Worm (Caenorhabditis elegans) whole organism, midembryonic: ENCODE results near the gene clc-33.

Experiments used
- T22C8.4 ChIP-seq: fragments of 200-800 bp; sonication (Bioruptor generic); IDR thresholded peaks from 2 replicates; pipeline ENCODE4 v1.3.6; 2022; ENCODE audit warnings: missing genetic modification characterization, missing compliant biosample characterization
- cog-1 ChIP-seq: sonication (generic microtip); optimal IDR thresholded peaks from 2 replicates; lab custom pipeline; 2016; ENCODE audit warnings: missing genetic modification characterization, missing compliant biosample characterization
- flt-1 ChIP-seq: fragments of 200-800 bp; sonication (Bioruptor generic); IDR thresholded peaks from 2 replicates; pipeline ENCODE4 v1.3.6; 2022; ENCODE audit warnings: missing genetic modification characterization, missing compliant biosample characterization
- klf-2 ChIP-seq: fragments of 200-800 bp; sonication (Bioruptor generic); conservative IDR thresholded peaks from 2 replicates; pipeline ENCODE4 v1.3.6; 2022; ENCODE audit warnings: missing genetic modification reagents, missing genetic modification characterization, missing compliant biosample characterization
- med-1 ChIP-seq: sonication (generic microtip); optimal IDR thresholded peaks from 2 replicates; lab custom pipeline; 2017; ENCODE audit warnings: missing genetic modification characterization, mild to moderate bottlenecking, missing compliant biosample characterization, antibody characterized with exemption, missing genetic modification reagents; ENCODE audit not compliant: insufficient read depth
- ref-1 ChIP-seq: fragments of 200-800 bp; sonication (Bioruptor generic); conservative IDR thresholded peaks from 2 replicates; pipeline ENCODE4 v1.3.6; 2022; ENCODE audit warnings: missing genetic modification reagents, missing genetic modification characterization, missing compliant biosample characterization
- tab-1 ChIP-seq: fragments of 200-800 bp; sonication (Bioruptor generic); IDR thresholded peaks from 2 replicates; pipeline ENCODE4 v1.3.6; 2022; ENCODE audit warnings: missing genetic modification characterization, missing compliant biosample characterization
- ztf-23 ChIP-seq: fragments of 200-800 bp; sonication (Bioruptor generic); IDR thresholded peaks from 2 replicates; pipeline ENCODE4 v1.3.6; 2022; ENCODE audit warnings: missing genetic modification reagents, missing genetic modification characterization, missing compliant biosample characterization
- ztf-29 ChIP-seq: fragments of 200-800 bp; sonication (Bioruptor generic); IDR thresholded peaks from 2 replicates; pipeline ENCODE4 v1.3.6; 2022; ENCODE audit warnings: missing genetic modification reagents, missing genetic modification characterization, missing compliant biosample characterization

The clc-33 gene

DNA sequence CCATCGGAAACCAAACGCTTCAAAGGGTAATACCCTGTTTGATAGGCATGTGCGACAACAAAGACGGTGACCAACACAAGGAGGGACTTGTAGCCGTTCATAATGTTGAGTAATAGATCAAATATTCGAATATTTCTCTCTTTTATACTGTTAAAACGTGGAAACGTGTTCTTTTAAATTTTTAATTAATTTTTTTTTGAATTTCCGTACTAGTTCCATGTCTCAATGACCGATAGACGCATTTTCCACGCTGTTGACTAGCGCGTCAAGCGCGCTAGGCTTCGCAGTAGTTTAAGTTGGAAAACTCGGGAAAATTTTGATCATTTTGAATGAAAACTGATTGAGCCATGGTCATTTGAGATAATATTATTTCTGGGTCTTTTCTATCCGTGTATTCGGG, 26.6 kb downstream of the clc-33 start, which contains the start of gene Y46B2A.3:
TSS of gene Y46B2A.3 (minus strand) at position 101 of the 400 bp plus-strand sequence.
- TF ChIP-seq klf-2, result no peak
- TF ChIP-seq med-1 (GFP tag; lab: Kevin White, UChicago), result no peak
- TF ChIP-seq cog-1 (tag; lab: Kevin White, UChicago), result no peak
- TF ChIP-seq ztf-23 (GFP tag; lab: Robert Waterston, UW), result no peak
- no peak for TF ChIP-seq ref-1 (GFP tag; lab: Robert Waterston, UW)
- no peak for TF ChIP-seq T22C8.4 (GFP tag; lab: Robert Waterston, UW)
- TF ChIP-seq tab-1, result no peak
- no peak for TF ChIP-seq ztf-29 (GFP tag; lab: Robert Waterston, UW)
- no peak for TF ChIP-seq flt-1

- TF ChIP-seq tab-1 (no peak), T22C8.4 (GFP tag; lab: Robert Waterston, UW) (no peak), flt-1 (no peak), ref-1 (GFP tag; lab: Robert Waterston, UW) (no peak)
These were observed 28.1 kb downstream of the clc-33 start, which contains the start of gene fbxc-51 for ce11 chrII:868240-868864. Gene fbxc-51 (plus strand): TSS chrII:868814.

DNA sequence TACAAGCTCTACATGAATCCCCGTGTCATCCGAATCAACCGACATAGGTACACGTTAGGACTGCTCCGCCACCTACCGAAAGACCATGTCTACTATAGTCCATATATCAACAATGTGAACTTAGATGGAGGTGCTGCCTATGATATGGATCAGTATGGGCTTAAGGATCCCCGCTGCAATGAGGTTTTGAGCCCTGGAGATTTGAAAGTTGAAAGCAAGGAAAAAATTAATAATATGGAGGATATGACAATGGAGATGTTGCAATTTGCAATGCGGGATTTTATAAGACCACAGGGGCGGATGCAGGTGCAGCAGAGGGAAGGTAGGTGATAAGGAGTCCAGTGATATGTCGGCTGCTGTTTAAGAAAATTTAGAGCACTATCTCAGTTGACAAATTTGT, 29.1 kb downstream of the clc-33 start:
- TF ChIP-seq T22C8.4 (GFP tag; lab: Robert Waterston, UW) (no peak), ztf-23 (GFP tag; lab: Robert Waterston, UW) (no peak), klf-2 (no peak), ztf-29 (GFP tag; lab: Robert Waterston, UW) (no peak), flt-1 (no peak), med-1 (GFP tag; lab: Kevin White, UChicago) (no peak), tab-1 (no peak), ref-1 (GFP tag; lab: Robert Waterston, UW) (no peak), cog-1 (tag; lab: Kevin White, UChicago) (no peak)

DNA sequence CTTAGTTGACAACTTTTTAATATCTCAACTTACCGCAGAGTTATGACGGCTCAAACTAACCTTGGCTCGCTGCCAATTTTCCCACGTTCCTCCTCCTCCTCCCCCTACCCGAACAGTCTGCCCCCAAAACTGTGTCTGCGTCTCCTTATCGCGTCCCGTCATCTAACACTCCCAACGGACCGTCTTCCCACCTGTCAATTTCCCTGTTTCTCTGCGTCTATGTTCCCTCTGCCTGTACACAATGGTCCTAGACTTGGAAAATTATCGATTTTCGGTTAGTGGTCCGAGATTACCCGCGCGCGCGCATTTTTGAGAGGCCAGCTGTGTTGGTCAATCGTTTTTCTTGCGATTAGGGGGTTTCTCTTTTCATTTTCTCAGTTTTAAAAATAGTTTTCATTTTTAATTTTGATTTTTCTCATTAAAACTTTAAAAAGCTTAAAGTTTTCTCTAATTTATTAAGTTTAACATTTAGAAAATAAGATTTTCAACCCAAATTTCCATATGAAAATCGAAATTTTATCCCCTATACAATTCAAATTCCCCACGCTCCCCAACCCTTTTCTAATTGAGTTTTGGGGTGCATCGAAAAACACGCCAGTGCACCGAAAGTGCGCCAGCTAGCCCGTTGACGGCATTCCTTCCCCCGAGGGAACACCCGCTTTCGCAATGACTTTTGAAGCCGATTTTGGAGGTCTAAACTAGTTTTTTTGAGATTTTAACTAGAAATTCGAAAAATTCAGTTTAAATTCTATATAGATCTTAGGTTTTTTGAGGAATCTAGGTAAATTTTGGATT, 33.0 kb downstream of the clc-33 start, which contains the start of gene alg-2:
TSS of gene alg-2 (plus strand) at position 220 of the 795 bp plus-strand sequence.
- no peak for TF ChIP-seq ztf-29 (GFP tag; lab: Robert Waterston, UW)
- no peak for TF ChIP-seq cog-1 (tag; lab: Kevin White, UChicago)
- no peak for TF ChIP-seq med-1 (GFP tag; lab: Kevin White, UChicago)
- 0 out of 2 replicates have a peak, but pooled peaks have one; percentile 41 for TF ChIP-seq tab-1
- TF ChIP-seq flt-1, result 0 out of 2 replicates have a peak, but pooled peaks have one; percentile 15
- TF ChIP-seq ref-1 (GFP tag; lab: Robert Waterston, UW), result no peak
- TF ChIP-seq ztf-23 (GFP tag; lab: Robert Waterston, UW), result no peak
- peak; percentile 71; the same call in 1 of the 2 replicates for TF ChIP-seq T22C8.4 (GFP tag; lab: Robert Waterston, UW)
- no peak for TF ChIP-seq klf-2

ce11 chrII:875739-876138, 35.5 kb downstream of the clc-33 start:
- TF ChIP-seq T22C8.4 (GFP tag; lab: Robert Waterston, UW) (no peak), ztf-29 (GFP tag; lab: Robert Waterston, UW) (no peak), ztf-23 (GFP tag; lab: Robert Waterston, UW) (no peak), klf-2 (no peak), cog-1 (tag; lab: Kevin White, UChicago) (no peak), tab-1 (no peak), flt-1 (no peak), med-1 (GFP tag; lab: Kevin White, UChicago) (no peak)

ce11 chrII:880666-881226, 40.5 kb downstream of the clc-33 start:
- TF ChIP-seq med-1 (GFP tag; lab: Kevin White, UChicago), result no peak
- no peak for TF ChIP-seq T22C8.4 (GFP tag; lab: Robert Waterston, UW)

- no peak for TF ChIP-seq ztf-23 (GFP tag; lab: Robert Waterston, UW)
- no peak for TF ChIP-seq tab-1
- TF ChIP-seq ztf-29 (GFP tag; lab: Robert Waterston, UW), result no peak
- TF ChIP-seq ref-1 (GFP tag; lab: Robert Waterston, UW), result no peak
- no peak for TF ChIP-seq cog-1 (tag; lab: Kevin White, UChicago)
- TF ChIP-seq T22C8.4 (GFP tag; lab: Robert Waterston, UW), result no peak
- no peak for TF ChIP-seq flt-1
- no peak for TF ChIP-seq med-1 (GFP tag; lab: Kevin White, UChicago)
- no peak for TF ChIP-seq klf-2
These were observed 44.0 kb downstream of the clc-33 start for ce11 chrII:884204-884603.

- TF ChIP-seq T22C8.4 (GFP tag; lab: Robert Waterston, UW) (no peak), ztf-29 (GFP tag; lab: Robert Waterston, UW) (no peak), med-1 (GFP tag; lab: Kevin White, UChicago) (no peak), tab-1 (no peak), ztf-23 (GFP tag; lab: Robert Waterston, UW) (no peak), klf-2 (no peak), cog-1 (tag; lab: Kevin White, UChicago) (no peak), flt-1 (no peak), ref-1 (GFP tag; lab: Robert Waterston, UW) (no peak)
These were observed 47.8 kb downstream of the clc-33 start, which contains the start of gene T07D3.4 for ce11 chrII:888024-888423. Gene T07D3.4 (plus strand): TSS chrII:888309.
